Worm (Caenorhabditis elegans) whole organism, L3 larva: ENCODE measurements around the gene twk-6.

Source experiments
- R02D3.7 ChIP-seq: fragments of 150-350 bp; optimal IDR thresholded peaks from 2 replicates; lab custom pipeline; 2014; ENCODE audit warnings: missing biosample characterization, missing genetic modification characterization
- ZK546.5 ChIP-seq: sonication (generic microtip); optimal IDR thresholded peaks from 2 replicates; lab custom pipeline; 2017; ENCODE audit warnings: missing biosample characterization, missing genetic modification characterization
- aly-2 ChIP-seq: fragments of 150-350 bp; optimal IDR thresholded peaks from 2 replicates; lab custom pipeline; 2014; ENCODE audit warnings: missing biosample characterization, missing genetic modification characterization
- ama-1 ChIP-seq: fragments of 150-350 bp; optimal IDR thresholded peaks from 2 replicates; lab custom pipeline; 2018
- ceh-16 ChIP-seq: sonication (generic microtip); optimal IDR thresholded peaks from 2 replicates; lab custom pipeline; 2017; ENCODE audit warnings: missing biosample characterization, missing genetic modification characterization
- ceh-28 ChIP-seq: fragments of 150-350 bp; optimal IDR thresholded peaks from 2 replicates; lab custom pipeline; 2014; ENCODE audit warnings: missing biosample characterization, missing genetic modification reagents, missing genetic modification characterization
- ceh-82 ChIP-seq: fragments of 150-350 bp; optimal IDR thresholded peaks from 2 replicates; lab custom pipeline; 2014; ENCODE audit warnings: missing biosample characterization, missing genetic modification characterization
- ceh-9 ChIP-seq: sonication (generic microtip); optimal IDR thresholded peaks from 2 replicates; lab custom pipeline; 2018; ENCODE audit warnings: missing biosample characterization, missing genetic modification characterization
- daf-12 ChIP-seq: fragments of 150-350 bp; optimal IDR thresholded peaks from 2 replicates; lab custom pipeline; 2014; ENCODE audit warnings: missing biosample characterization, missing genetic modification reagents, missing genetic modification characterization
- egl-27 ChIP-seq: sonication (generic microtip); optimal IDR thresholded peaks from 4 replicates; lab custom pipeline; 2017; ENCODE audit warnings: missing biosample characterization, missing genetic modification reagents, missing genetic modification characterization
- egl-5 ChIP-seq: fragments of 150-350 bp; optimal IDR thresholded peaks from 2 replicates; lab custom pipeline; 2017; ENCODE audit warnings: missing biosample characterization, missing genetic modification reagents, missing genetic modification characterization, inconsistent platforms
- elt-1 ChIP-seq: fragments of 150-350 bp; optimal IDR thresholded peaks from 2 replicates; lab custom pipeline; 2014; ENCODE audit warnings: missing biosample characterization, missing genetic modification characterization
- elt-2 ChIP-seq: sonication (generic microtip); optimal IDR thresholded peaks from 2 replicates; lab custom pipeline; 2016; ENCODE audit warnings: missing genetic modification reagents, mild to moderate bottlenecking, missing genetic modification characterization, missing compliant biosample characterization
- elt-3 ChIP-seq, 3 experiments: fragments of 150-350 bp in 1 of 3; sonication (generic microtip) in 2 of 3; optimal IDR thresholded peaks; 2 replicates in 2 of 3; 4 replicates in 1 of 3; lab custom pipeline; 2014 to 2017; ENCODE audit warnings: missing biosample characterization in 3 of 3, missing genetic modification characterization in 3 of 3
- eor-1 ChIP-seq, 2 experiments: fragments of 150-350 bp; optimal IDR thresholded peaks; 2 replicates each; lab custom pipeline; 2014 to 2018; ENCODE audit warnings: missing biosample characterization in 2 of 2, missing genetic modification characterization in 2 of 2
- fkh-10 ChIP-seq: sonication (generic microtip); optimal IDR thresholded peaks from 2 replicates; lab custom pipeline; 2017; ENCODE audit warnings: missing biosample characterization, missing genetic modification reagents, missing genetic modification characterization
- fkh-2 ChIP-seq: fragments of 150-350 bp; optimal IDR thresholded peaks from 2 replicates; lab custom pipeline; 2014; ENCODE audit warnings: missing biosample characterization, missing genetic modification reagents, missing genetic modification characterization
- fos-1 ChIP-seq: fragments of 150-350 bp; optimal IDR thresholded peaks from 2 replicates; lab custom pipeline; 2014; ENCODE audit warnings: missing biosample characterization, missing genetic modification characterization
- hmg-11 ChIP-seq: sonication (generic microtip); optimal IDR thresholded peaks from 2 replicates; lab custom pipeline; 2016; ENCODE audit warnings: missing genetic modification characterization, missing compliant biosample characterization
- jun-1 ChIP-seq: fragments of 150-350 bp; optimal IDR thresholded peaks from 2 replicates; lab custom pipeline; 2014; ENCODE audit warnings: missing biosample characterization, missing genetic modification reagents, missing genetic modification characterization
- lin-15B ChIP-seq: fragments of 150-350 bp; optimal IDR thresholded peaks from 2 replicates; lab custom pipeline; 2014; ENCODE audit warnings: missing biosample characterization, missing genetic modification characterization
- lin-39 ChIP-seq: fragments of 150-350 bp; optimal IDR thresholded peaks from 2 replicates; lab custom pipeline; 2018; ENCODE audit warnings: missing biosample characterization, missing genetic modification reagents, missing genetic modification characterization
- lsy-12 ChIP-seq: sonication (generic microtip); optimal IDR thresholded peaks from 2 replicates; lab custom pipeline; 2016; ENCODE audit warnings: mild to moderate bottlenecking, missing genetic modification characterization, missing compliant biosample characterization
- mdl-1 ChIP-seq: fragments of 150-350 bp; optimal IDR thresholded peaks from 2 replicates; lab custom pipeline; 2014; ENCODE audit warnings: missing biosample characterization, missing genetic modification characterization
- mml-1 ChIP-seq: fragments of 150-350 bp; sonication (generic microtip); optimal IDR thresholded peaks from 3 replicates; lab custom pipeline; 2014; ENCODE audit warnings: missing biosample characterization, missing genetic modification characterization
- nfya-1 ChIP-seq: sonication (generic microtip); optimal IDR thresholded peaks from 2 replicates; lab custom pipeline; 2017; ENCODE audit warnings: missing genetic modification characterization, mild to moderate bottlenecking, missing compliant biosample characterization, antibody characterized with exemption, moderate library complexity; ENCODE audit not compliant: insufficient read depth
- nhr-11 ChIP-seq: fragments of 150-350 bp; optimal IDR thresholded peaks from 2 replicates; lab custom pipeline; 2014; ENCODE audit warnings: missing biosample characterization, missing genetic modification characterization
- nhr-12 ChIP-seq: fragments of 150-350 bp; optimal IDR thresholded peaks from 2 replicates; lab custom pipeline; 2014; ENCODE audit warnings: missing biosample characterization, missing genetic modification characterization
- nhr-23 ChIP-seq: fragments of 150-350 bp; optimal IDR thresholded peaks from 2 replicates; lab custom pipeline; 2014; ENCODE audit warnings: missing biosample characterization, missing genetic modification reagents, missing genetic modification characterization
- nhr-237 ChIP-seq: fragments of 150-350 bp; optimal IDR thresholded peaks from 2 replicates; lab custom pipeline; 2014; ENCODE audit warnings: missing biosample characterization, missing genetic modification characterization
- nhr-25 ChIP-seq: sonication (generic microtip); optimal IDR thresholded peaks from 2 replicates; lab custom pipeline; 2017; ENCODE audit warnings: missing biosample characterization, missing genetic modification characterization
- nhr-28 ChIP-seq: fragments of 150-350 bp; optimal IDR thresholded peaks from 2 replicates; lab custom pipeline; 2014; ENCODE audit warnings: missing biosample characterization, missing genetic modification characterization
- nhr-43 ChIP-seq: sonication (generic microtip); optimal IDR thresholded peaks from 2 replicates; lab custom pipeline; 2016; ENCODE audit warnings: mild to moderate bottlenecking, missing genetic modification characterization, missing compliant biosample characterization; ENCODE audit not compliant: poor library complexity, severe bottlenecking
- nhr-67 ChIP-seq: fragments of 150-350 bp; optimal IDR thresholded peaks from 2 replicates; lab custom pipeline; 2014; ENCODE audit warnings: missing biosample characterization, missing genetic modification characterization
- nhr-76 ChIP-seq: fragments of 150-350 bp; sonication (generic microtip); optimal IDR thresholded peaks from 5 replicates; lab custom pipeline; 2014; ENCODE audit warnings: missing biosample characterization, missing genetic modification characterization
- nhr-77 ChIP-seq: fragments of 150-350 bp; optimal IDR thresholded peaks from 2 replicates; lab custom pipeline; 2014; ENCODE audit warnings: missing biosample characterization, missing genetic modification characterization
- pha-4 ChIP-seq: fragments of 150-350 bp; optimal IDR thresholded peaks from 2 replicates; lab custom pipeline; 2014; ENCODE audit warnings: missing biosample characterization, missing genetic modification reagents, missing genetic modification characterization
- pqm-1 ChIP-seq: fragments of 150-350 bp; optimal IDR thresholded peaks from 2 replicates; lab custom pipeline; 2017; ENCODE audit warnings: missing biosample characterization, missing genetic modification characterization, inconsistent platforms
- sea-2 ChIP-seq: fragments of 150-350 bp; sonication (generic microtip); optimal IDR thresholded peaks from 4 replicates; lab custom pipeline; 2014; ENCODE audit warnings: missing biosample characterization, missing genetic modification reagents, missing genetic modification characterization
- skn-1 ChIP-seq: fragments of 150-350 bp; optimal IDR thresholded peaks from 2 replicates; lab custom pipeline; 2014; ENCODE audit warnings: missing biosample characterization, missing genetic modification characterization
- snpc-4 ChIP-seq: fragments of 150-350 bp; optimal IDR thresholded peaks from 2 replicates; lab custom pipeline; 2014; ENCODE audit warnings: missing biosample characterization, missing genetic modification characterization
- tbx-2 ChIP-seq: sonication (generic microtip); optimal IDR thresholded peaks from 2 replicates; lab custom pipeline; 2016; ENCODE audit warnings: mild to moderate bottlenecking, missing genetic modification characterization, missing compliant biosample characterization
- unc-39 ChIP-seq: sonication (generic microtip); optimal IDR thresholded peaks from 4 replicates; lab custom pipeline; 2017; ENCODE audit warnings: missing biosample characterization, missing genetic modification characterization
- unc-62 ChIP-seq: fragments of 150-350 bp; sonication (generic microtip); optimal IDR thresholded peaks from 4 replicates; lab custom pipeline; 2014; ENCODE audit warnings: missing biosample characterization, missing genetic modification reagents, missing genetic modification characterization
- zag-1 ChIP-seq: fragments of 150-350 bp; optimal IDR thresholded peaks from 2 replicates; lab custom pipeline; 2014; ENCODE audit warnings: missing biosample characterization, missing genetic modification characterization
- ztf-11 ChIP-seq: fragments of 150-350 bp; optimal IDR thresholded peaks from 2 replicates; lab custom pipeline; 2014; ENCODE audit warnings: missing biosample characterization, missing genetic modification characterization
- ztf-4 ChIP-seq: fragments of 150-350 bp; optimal IDR thresholded peaks from 2 replicates; lab custom pipeline; 2014; ENCODE audit warnings: missing biosample characterization, missing genetic modification characterization

Gene twk-6

ce11 chrIII:4708909-4709308 lies 33.8 kb upstream of the twk-6 start, which contains the start of gene T04A8.18:
TSS of gene T04A8.18 (plus strand) at chrIII:4709209.
- TF ChIP-seq elt-3 (tag; optimal IDR thresholded peaks at IDR 0.05; lab: Kevin White, UChicago) (no peak), ceh-16 (tag; lab: Kevin White, UChicago) (no peak), nhr-23 (no peak), R02D3.7 (no peak)

- TF ChIP-seq nhr-77 (tag; lab: Kevin White, UChicago) (no peak), fkh-10 (GFP tag; lab: Kevin White, UChicago) (no peak), R02D3.7 (no peak), unc-62 (GFP tag; lab: Kevin White, UChicago) (no peak), zag-1 (tag; lab: Kevin White, UChicago) (no peak), ceh-16 (tag; lab: Kevin White, UChicago) (no peak), mdl-1 (tag; lab: Kevin White, UChicago) (no peak), nhr-25 (no peak), ztf-11 (tag; lab: Kevin White, UChicago) (no peak), nhr-237 (tag; lab: Kevin White, UChicago) (no peak)
- TF ChIP-seq, all 47 proteins: peak for 0
Observed at ce11 chrIII:4715088-4715487, 27.6 kb upstream of the twk-6 start, which contains the start of gene him-18. TSS of gene him-18 (minus strand) at chrIII:4715188.

ce11 chrIII:4720620-4721227 lies 22.0 kb upstream of the twk-6 start, which contains the start of gene emb-5:
TSS of gene emb-5 (minus strand) at chrIII:4720670.
- TF ChIP-seq egl-5 (peak; percentile 35), nhr-12 (tag; lab: Kevin White, UChicago) (no peak), zag-1 (tag; lab: Kevin White, UChicago) (no peak), ceh-28 (tag; lab: Kevin White, UChicago) (no peak), lin-15B (peak; percentile 81), lsy-12 (no peak), jun-1 (tag; lab: Kevin White, UChicago) (no peak), nhr-23 (peak; percentile 53), egl-27 (tag; lab: Kevin White, UChicago) (no peak), ztf-11 (tag; lab: Kevin White, UChicago) (no peak), nhr-237 (tag; lab: Kevin White, UChicago) (no peak), unc-62 (GFP tag; lab: Kevin White, UChicago) (no peak), sea-2 (no peak), nhr-76 (tag; lab: Kevin White, UChicago) (no peak), nfya-1 (tag; lab: Kevin White, UChicago) (no peak), hmg-11 (tag; lab: Kevin White, UChicago) (peak; percentile 25), pha-4 (no peak), tbx-2 (tag; lab: Kevin White, UChicago) (no peak), fos-1 (tag; lab: Kevin White, UChicago) (no peak), pqm-1 (no peak), ceh-16 (tag; lab: Kevin White, UChicago) (no peak), nhr-28 (tag; lab: Kevin White, UChicago) (no peak), nhr-25 (peak; percentile 54), elt-3 (tag; optimal IDR thresholded peaks at IDR 0.05; lab: Kevin White, UChicago) (no peak), eor-1 (tag; optimal IDR thresholded peaks at IDR 0.05; lab: Kevin White, UChicago) (no peak), nhr-43 (peak; percentile 3), fkh-2 (tag; lab: Kevin White, UChicago) (no peak), elt-1 (no peak), unc-39 (tag; lab: Kevin White, UChicago) (no peak), snpc-4 (no peak), R02D3.7 (peak; percentile 58), mml-1 (no peak), nhr-11 (tag; lab: Kevin White, UChicago) (no peak), lin-39 (tag; lab: Kevin White, UChicago) (peak; percentile 73), mdl-1 (tag; lab: Kevin White, UChicago) (no peak), nhr-77 (tag; lab: Kevin White, UChicago) (no peak), daf-12 (tag; lab: Kevin White, UChicago) (no peak), ceh-82 (tag; lab: Kevin White, UChicago) (no peak), nhr-67 (tag; lab: Kevin White, UChicago) (no peak), ama-1 (lab: Kevin White, UChicago) (no peak), elt-2 (tag; lab: Kevin White, UChicago) (no peak), ceh-9 (tag; lab: Kevin White, UChicago) (no peak), aly-2 (no peak), ZK546.5 (tag; lab: Kevin White, UChicago) (no peak), skn-1 (tag; lab: Kevin White, UChicago) (no peak), ztf-4 (no peak), fkh-10 (GFP tag; lab: Kevin White, UChicago) (no peak)
